Worm (Caenorhabditis elegans): ENCODE results near the gene orai-1.

The orai-1 gene

ce11 chrIII:609549-609948 is 37.0 kb upstream of the orai-1 start, which contains the start of gene best-17:
Gene best-17, minus strand, starts transcription at chrIII:609649.
- TF ChIP-seq tbx-37 (GFP tag; conservative IDR thresholded peaks at IDR 0.05) (no peak), ceh-36 (tag; optimal IDR thresholded peaks at IDR 0.05) (no peak), ama-1 (optimal IDR thresholded peaks at IDR 0.05) (no peak), scrt-1 (GFP tag; IDR thresholded peaks at IDR 0.05) (no peak), hmbx-1 (tag; optimal IDR thresholded peaks at IDR 0.05) (no peak), flt-1 (GFP tag; IDR thresholded peaks at IDR 0.05) (no peak), ets-7 (tag; optimal IDR thresholded peaks at IDR 0.05) (no peak), F13C5.2 (tag; optimal IDR thresholded peaks at IDR 0.05) (no peak), tra-4 (tag; optimal IDR thresholded peaks at IDR 0.05) (no peak), hmg-4 (GFP tag; optimal IDR thresholded peaks at IDR 0.05) (no peak), ceh-13 (GFP tag; optimal IDR thresholded peaks at IDR 0.05) (no peak), tbx-11 (GFP tag; IDR thresholded peaks at IDR 0.05) (no peak), B0310.2 (tag; optimal IDR thresholded peaks at IDR 0.05) (no peak), aly-1 (tag; optimal IDR thresholded peaks at IDR 0.05) (no peak)

ce11 chrIII:611900-612299 is 34.7 kb upstream of the orai-1 start:
- no peak for TF ChIP-seq tbx-11 (GFP tag; IDR thresholded peaks at IDR 0.05)
- no peak for TF ChIP-seq F13C5.2 (tag; optimal IDR thresholded peaks at IDR 0.05)
- TF ChIP-seq hmbx-1 (tag; optimal IDR thresholded peaks at IDR 0.05), result no peak

ce11 chrIII:612759-613158 is 33.8 kb upstream of the orai-1 start:
- TF ChIP-seq ets-7 (tag; optimal IDR thresholded peaks at IDR 0.05) (no peak), tra-4 (tag; optimal IDR thresholded peaks at IDR 0.05) (no peak), tbx-11 (GFP tag; IDR thresholded peaks at IDR 0.05) (no peak), B0310.2 (tag; optimal IDR thresholded peaks at IDR 0.05) (no peak), hnd-1 (tag; optimal IDR thresholded peaks at IDR 0.05) (no peak), aly-1 (tag; optimal IDR thresholded peaks at IDR 0.05) (no peak), flt-1 (GFP tag; IDR thresholded peaks at IDR 0.05) (no peak), scrt-1 (GFP tag; IDR thresholded peaks at IDR 0.05) (no peak), ceh-13 (GFP tag; optimal IDR thresholded peaks at IDR 0.05) (no peak), tbx-37 (GFP tag; conservative IDR thresholded peaks at IDR 0.05) (no peak), ceh-36 (tag; optimal IDR thresholded peaks at IDR 0.05) (no peak), hmg-4 (GFP tag; optimal IDR thresholded peaks at IDR 0.05) (no peak), hmbx-1 (tag; optimal IDR thresholded peaks at IDR 0.05) (no peak), F13C5.2 (tag; optimal IDR thresholded peaks at IDR 0.05) (no peak)

- TF ChIP-seq tbx-37 (GFP tag; conservative IDR thresholded peaks at IDR 0.05) (no peak), tra-4 (tag; optimal IDR thresholded peaks at IDR 0.05) (no peak), B0310.2 (tag; optimal IDR thresholded peaks at IDR 0.05) (no peak), tbx-11 (GFP tag; IDR thresholded peaks at IDR 0.05) (no peak), flt-1 (GFP tag; IDR thresholded peaks at IDR 0.05) (no peak), hnd-1 (tag; optimal IDR thresholded peaks at IDR 0.05) (no peak), pes-1 (GFP tag; IDR thresholded peaks at IDR 0.05) (no peak), ceh-36 (tag; optimal IDR thresholded peaks at IDR 0.05) (no peak), ets-7 (tag; optimal IDR thresholded peaks at IDR 0.05) (no peak), aly-1 (tag; optimal IDR thresholded peaks at IDR 0.05) (no peak), sea-1 (GFP tag; conservative IDR thresholded peaks at IDR 0.05) (no peak), ama-1 (optimal IDR thresholded peaks at IDR 0.05) (no peak), hmbx-1 (tag; optimal IDR thresholded peaks at IDR 0.05) (no peak), scrt-1 (GFP tag; IDR thresholded peaks at IDR 0.05) (no peak), hmg-4 (GFP tag; optimal IDR thresholded peaks at IDR 0.05) (no peak), ceh-13 (GFP tag; optimal IDR thresholded peaks at IDR 0.05) (no peak), F13C5.2 (tag; optimal IDR thresholded peaks at IDR 0.05) (no peak)
Observed at ce11 chrIII:614447-614846, 32.1 kb upstream of the orai-1 start, which contains the start of gene T19C3.3. Gene T19C3.3, minus strand, starts transcription at chrIII:614547.

ce11 chrIII:617467-617866 is 29.1 kb upstream of the orai-1 start, which contains the start of gene T19C3.2:
Gene T19C3.2, minus strand, starts transcription at chrIII:617567.
- TF ChIP-seq ceh-36 (tag; optimal IDR thresholded peaks at IDR 0.05), result no peak

ce11 chrIII:620204-620718 is 26.3 kb upstream of the orai-1 start, which contains the start of gene T19C3.4:
Gene T19C3.4, minus strand, starts transcription at chrIII:620254.
- no peak for TF ChIP-seq B0310.2 (tag; optimal IDR thresholded peaks at IDR 0.05)
- no peak for TF ChIP-seq hnd-1 (tag; optimal IDR thresholded peaks at IDR 0.05)
- TF ChIP-seq ama-1 (optimal IDR thresholded peaks at IDR 0.05), result no peak
- no peak for TF ChIP-seq tbx-37 (GFP tag; conservative IDR thresholded peaks at IDR 0.05)
- TF ChIP-seq flt-1 (GFP tag; IDR thresholded peaks at IDR 0.05), result no peak
- TF ChIP-seq hmg-4 (GFP tag; optimal IDR thresholded peaks at IDR 0.05), result no peak
- TF ChIP-seq tra-4 (tag; optimal IDR thresholded peaks at IDR 0.05), result no peak
- TF ChIP-seq F13C5.2 (tag; optimal IDR thresholded peaks at IDR 0.05), result no peak
- no peak for TF ChIP-seq sea-1 (GFP tag; conservative IDR thresholded peaks at IDR 0.05)

ce11 chrIII:623754-624153 is 22.8 kb upstream of the orai-1 start:
- TF ChIP-seq aly-1 (tag; optimal IDR thresholded peaks at IDR 0.05) (no peak), F13C5.2 (tag; optimal IDR thresholded peaks at IDR 0.05) (peak; percentile 54), hmg-4 (GFP tag; optimal IDR thresholded peaks at IDR 0.05) (peak; percentile 71), tbx-11 (GFP tag; IDR thresholded peaks at IDR 0.05) (no peak)

- no peak for TF ChIP-seq ceh-13 (GFP tag; optimal IDR thresholded peaks at IDR 0.05)
- TF ChIP-seq aly-1 (tag; optimal IDR thresholded peaks at IDR 0.05), result no peak
- no peak for TF ChIP-seq hmbx-1 (tag; optimal IDR thresholded peaks at IDR 0.05)
- no peak for TF ChIP-seq pes-1 (GFP tag; IDR thresholded peaks at IDR 0.05)
- TF ChIP-seq hnd-1 (tag; optimal IDR thresholded peaks at IDR 0.05), result no peak
- TF ChIP-seq hmg-4 (GFP tag; optimal IDR thresholded peaks at IDR 0.05), result no peak
- TF ChIP-seq ama-1 (optimal IDR thresholded peaks at IDR 0.05), result no peak
- no peak for TF ChIP-seq B0310.2 (tag; optimal IDR thresholded peaks at IDR 0.05)
- no peak for TF ChIP-seq flt-1 (GFP tag; IDR thresholded peaks at IDR 0.05)
- TF ChIP-seq ets-7 (tag; optimal IDR thresholded peaks at IDR 0.05), result no peak
- no peak for TF ChIP-seq scrt-1 (GFP tag; IDR thresholded peaks at IDR 0.05)
- no peak for TF ChIP-seq ceh-36 (tag; optimal IDR thresholded peaks at IDR 0.05)
- no peak for TF ChIP-seq tbx-11 (GFP tag; IDR thresholded peaks at IDR 0.05)
- no peak for TF ChIP-seq tra-4 (tag; optimal IDR thresholded peaks at IDR 0.05)
- TF ChIP-seq F13C5.2 (tag; optimal IDR thresholded peaks at IDR 0.05), result no peak
Observed at ce11 chrIII:626091-626490, 20.5 kb upstream of the orai-1 start.

Data from whole organism, early embryonic.